Worm (Caenorhabditis elegans) whole organism, young adult: ENCODE measurements around the gene C24A8.6.

ENCODE experiments used
- C06A6.2 ChIP-seq: fragments of 200-800 bp; sonication (Bioruptor generic); conservative IDR thresholded peaks from 2 replicates; pipeline ENCODE4 v1.3.6; 2022; ENCODE audit warnings: missing genetic modification characterization, missing compliant biosample characterization
- F10E7.11 ChIP-seq: sonication (generic microtip); optimal IDR thresholded peaks from 2 replicates; lab custom pipeline; 2017; ENCODE audit warnings: mild to moderate bottlenecking, missing genetic modification characterization, moderate library complexity, missing compliant biosample characterization
- F22D6.2 ChIP-seq: sonication (generic microtip); optimal IDR thresholded peaks from 2 replicates; lab custom pipeline; 2016; ENCODE audit warnings: mild to moderate bottlenecking, missing genetic modification characterization, missing compliant biosample characterization
- F33H1.4 ChIP-seq: fragments of 200-800 bp; sonication (Bioruptor generic); IDR thresholded peaks from 2 replicates; pipeline ENCODE4 v1.3.6; 2022; ENCODE audit warnings: missing genetic modification reagents, missing genetic modification characterization, missing compliant biosample characterization
- F37B4.10 ChIP-seq: fragments of 200-800 bp; sonication (Bioruptor generic); IDR thresholded peaks from 2 replicates; pipeline ENCODE4 v1.3.6; 2022; ENCODE audit warnings: missing genetic modification characterization, missing compliant biosample characterization
- K12H6.12 ChIP-seq: fragments of 200-800 bp; sonication (Bioruptor generic); optimal IDR thresholded peaks from 2 replicates; lab custom pipeline; 2018; ENCODE audit warnings: mild to moderate bottlenecking, missing genetic modification characterization, missing compliant biosample characterization
- Y53F4B.3 ChIP-seq: fragments of 200-800 bp; sonication (Bioruptor generic); IDR thresholded peaks from 2 replicates; pipeline ENCODE4 v1.3.6; 2022; ENCODE audit warnings: missing genetic modification reagents, missing genetic modification characterization, missing compliant biosample characterization
- Y53G8AR.9 ChIP-seq: fragments of 200-800 bp; sonication (Bioruptor generic); conservative IDR thresholded peaks from 2 replicates; pipeline ENCODE4 v1.3.6; 2022; ENCODE audit warnings: missing genetic modification reagents, missing genetic modification characterization, missing compliant biosample characterization
- ama-1 ChIP-seq, 3 experiments: fragments of 150-350 bp in 1 of 3; sonication (generic microtip) in 2 of 3; optimal IDR thresholded peaks; 2 replicates each; lab custom pipeline; 2014 to 2018; ENCODE audit warnings: missing biosample characterization in 2 of 3, missing genetic modification characterization in 2 of 3, missing genetic modification reagents in 2 of 3
- aptf-2 ChIP-seq: fragments of 200-800 bp; sonication (Bioruptor generic); conservative IDR thresholded peaks from 2 replicates; pipeline ENCODE4 v1.3.6; 2022; ENCODE audit warnings: missing genetic modification reagents, missing genetic modification characterization, missing compliant biosample characterization
- attf-5 ChIP-seq: fragments of 200-800 bp; sonication (Bioruptor generic); optimal IDR thresholded peaks from 2 replicates; lab custom pipeline; 2018; ENCODE audit warnings: mild to moderate bottlenecking, missing genetic modification characterization, missing compliant biosample characterization
- cebp-1 ChIP-seq, 2 experiments: fragments of 200-800 bp in 1 of 2; sonication (Bioruptor generic) in 1 of 2; sonication (generic microtip) in 1 of 2; IDR thresholded peaks in 1 of 2; optimal IDR thresholded peaks in 1 of 2; 2 replicates each; pipeline versions ENCODE4 v1.3.6 to Lab custom; 2017 to 2022; ENCODE audit warnings: missing compliant biosample characterization in 2 of 2, missing genetic modification characterization in 2 of 2, mild to moderate bottlenecking in 1 of 2, missing genetic modification reagents in 1 of 2, moderate library complexity in 1 of 2
- ceh-58 ChIP-seq: fragments of 200-800 bp; sonication (Bioruptor generic); IDR thresholded peaks from 2 replicates; pipeline ENCODE4 v1.3.6; 2022; ENCODE audit warnings: missing genetic modification characterization, missing compliant biosample characterization
- ceh-91 ChIP-seq: fragments of 200-800 bp; sonication (Bioruptor generic); IDR thresholded peaks from 2 replicates; pipeline ENCODE4 v1.3.6; 2022; ENCODE audit warnings: missing genetic modification reagents, missing genetic modification characterization, missing compliant biosample characterization
- chd-7 ChIP-seq: sonication (generic microtip); optimal IDR thresholded peaks from 2 replicates; lab custom pipeline; 2016; ENCODE audit warnings: mild to moderate bottlenecking, missing genetic modification characterization, moderate library complexity, missing compliant biosample characterization
- dpff-1 ChIP-seq: sonication (generic microtip); optimal IDR thresholded peaks from 2 replicates; lab custom pipeline; 2017; ENCODE audit warnings: mild to moderate bottlenecking, missing genetic modification characterization, missing compliant biosample characterization
- dpl-1 ChIP-seq: fragments of 150-350 bp; optimal IDR thresholded peaks from 2 replicates; lab custom pipeline; 2014; ENCODE audit warnings: missing biosample characterization, missing genetic modification reagents, missing genetic modification characterization
- efl-1 ChIP-seq: fragments of 150-350 bp; optimal IDR thresholded peaks from 2 replicates; lab custom pipeline; 2014; ENCODE audit warnings: missing biosample characterization, missing genetic modification reagents, missing genetic modification characterization
- egl-18 ChIP-seq: fragments of 200-800 bp; sonication (Bioruptor generic); IDR thresholded peaks from 2 replicates; pipeline ENCODE4 v1.3.6; 2022; ENCODE audit warnings: missing genetic modification reagents, missing genetic modification characterization, missing compliant biosample characterization
- egrh-3 ChIP-seq: fragments of 200-800 bp; sonication (Bioruptor generic); IDR thresholded peaks from 2 replicates; pipeline ENCODE4 v1.3.6; 2022; ENCODE audit warnings: missing genetic modification reagents, missing genetic modification characterization, missing compliant biosample characterization
- hlh-12 ChIP-seq: sonication (generic microtip); optimal IDR thresholded peaks from 2 replicates; lab custom pipeline; 2016; ENCODE audit warnings: missing genetic modification characterization, missing compliant biosample characterization
- hmg-1.2 ChIP-seq: fragments of 200-800 bp; sonication (Bioruptor generic); IDR thresholded peaks from 2 replicates; pipeline ENCODE4 v1.3.6; 2022; ENCODE audit warnings: missing genetic modification reagents, missing genetic modification characterization, missing compliant biosample characterization
- hrde-1 ChIP-seq: sonication (generic microtip); optimal IDR thresholded peaks from 2 replicates; lab custom pipeline; 2016; ENCODE audit warnings: missing genetic modification characterization, mild to moderate bottlenecking, missing compliant biosample characterization, moderate library complexity, missing genotype, missing genetic modification reagents, borderline replicate concordance
- hsf-1 ChIP-seq: fragments of 200-800 bp; sonication (Bioruptor generic); IDR thresholded peaks from 2 replicates; pipeline ENCODE4 v1.3.6; 2022; ENCODE audit warnings: missing genetic modification reagents, missing genetic modification characterization, missing compliant biosample characterization
- lin-26 ChIP-seq: fragments of 200-800 bp; sonication (Bioruptor generic); IDR thresholded peaks from 2 replicates; pipeline ENCODE4 v1.3.6; 2022; ENCODE audit warnings: missing genetic modification reagents, missing genetic modification characterization, missing compliant biosample characterization
- lin-40 ChIP-seq: sonication (generic microtip); optimal IDR thresholded peaks from 2 replicates; lab custom pipeline; 2016; ENCODE audit warnings: missing genetic modification characterization, mild to moderate bottlenecking, missing compliant biosample characterization, missing genotype, missing genetic modification reagents
- lin-54 ChIP-seq: fragments of 200-800 bp; sonication (Bioruptor generic); optimal IDR thresholded peaks from 2 replicates; lab custom pipeline; 2018; ENCODE audit warnings: mild to moderate bottlenecking, missing genetic modification characterization, missing compliant biosample characterization
- lir-1 ChIP-seq: fragments of 200-800 bp; sonication (Bioruptor generic); conservative IDR thresholded peaks from 2 replicates; pipeline ENCODE4 v1.3.6; 2022; ENCODE audit warnings: missing genetic modification reagents, missing genetic modification characterization, missing compliant biosample characterization
- madf-6 ChIP-seq: fragments of 200-800 bp; sonication (Bioruptor generic); IDR thresholded peaks from 2 replicates; pipeline ENCODE4 v1.3.6; 2022; ENCODE audit warnings: missing genetic modification reagents, missing genetic modification characterization, missing compliant biosample characterization
- mcd-1 ChIP-seq: fragments of 200-800 bp; sonication (Bioruptor generic); IDR thresholded peaks from 2 replicates; pipeline ENCODE4 v1.3.6; 2022; ENCODE audit warnings: missing genetic modification reagents, missing genetic modification characterization, missing compliant biosample characterization
- mes-4 ChIP-seq: sonication (generic microtip); optimal IDR thresholded peaks from 2 replicates; lab custom pipeline; 2016; ENCODE audit warnings: missing genotype, missing genetic modification characterization, missing compliant biosample characterization
- nfyb-1 ChIP-seq: fragments of 200-800 bp; sonication (Bioruptor generic); IDR thresholded peaks from 2 replicates; pipeline ENCODE4 v1.3.6; 2022; ENCODE audit warnings: missing genetic modification reagents, missing genetic modification characterization, missing compliant biosample characterization
- nhr-179 ChIP-seq: sonication (generic microtip); optimal IDR thresholded peaks from 2 replicates; lab custom pipeline; 2016; ENCODE audit warnings: mild to moderate bottlenecking, missing genetic modification characterization, missing compliant biosample characterization
- nhr-90 ChIP-seq: sonication (generic microtip); optimal IDR thresholded peaks from 2 replicates; lab custom pipeline; 2016; ENCODE audit warnings: missing genotype, mild to moderate bottlenecking, missing genetic modification characterization, missing compliant biosample characterization
- rpc-1 ChIP-seq, 2 experiments: fragments of 150-350 bp in 1 of 2; sonication (generic microtip) in 1 of 2; optimal IDR thresholded peaks; 2 replicates each; lab custom pipeline; 2014 to 2018; ENCODE audit warnings: missing biosample characterization in 1 of 2, missing genetic modification characterization in 1 of 2, missing genetic modification reagents in 1 of 2, missing genotype in 1 of 2
- snpc-1.1 ChIP-seq: sonication (generic microtip); optimal IDR thresholded peaks from 2 replicates; lab custom pipeline; 2017; ENCODE audit warnings: missing genetic modification characterization, mild to moderate bottlenecking, missing compliant biosample characterization, antibody characterized with exemption, moderate library complexity, missing genotype, missing genetic modification reagents; ENCODE audit not compliant: insufficient read depth
- snpc-3.4 ChIP-seq: sonication (generic microtip); optimal IDR thresholded peaks from 2 replicates; lab custom pipeline; 2017; ENCODE audit warnings: missing genetic modification characterization, mild to moderate bottlenecking, missing compliant biosample characterization, antibody characterized with exemption, moderate library complexity, missing genotype, missing genetic modification reagents
- tbp1 ChIP-seq: fragments of 200-800 bp; sonication (Bioruptor generic); optimal IDR thresholded peaks from 2 replicates; lab custom pipeline; 2018; ENCODE audit warnings: mild to moderate bottlenecking, missing genetic modification characterization, missing compliant biosample characterization
- tbx-9 ChIP-seq: sonication (generic microtip); optimal IDR thresholded peaks from 2 replicates; lab custom pipeline; 2016; ENCODE audit warnings: borderline replicate concordance, missing genetic modification characterization, inconsistent platforms, missing compliant biosample characterization
- tlf-1 ChIP-seq: fragments of 200-800 bp; sonication (Bioruptor generic); optimal IDR thresholded peaks from 2 replicates; lab custom pipeline; 2018; ENCODE audit warnings: mild to moderate bottlenecking, missing genetic modification characterization, missing compliant biosample characterization
- zfh-2 ChIP-seq: fragments of 200-800 bp; sonication (Bioruptor generic); conservative IDR thresholded peaks from 2 replicates; pipeline ENCODE4 v1.3.6; 2022; ENCODE audit warnings: missing genetic modification reagents, missing genetic modification characterization, missing compliant biosample characterization
- ztf-22 ChIP-seq: fragments of 200-800 bp; sonication (Bioruptor generic); optimal IDR thresholded peaks from 2 replicates; lab custom pipeline; 2018; ENCODE audit warnings: mild to moderate bottlenecking, missing genetic modification characterization, moderate library complexity, missing compliant biosample characterization
- ztf-26 ChIP-seq: sonication (generic microtip); optimal IDR thresholded peaks from 2 replicates; lab custom pipeline; 2017; ENCODE audit warnings: missing genetic modification characterization, missing compliant biosample characterization
- ztf-28 ChIP-seq: fragments of 200-800 bp; sonication (Bioruptor generic); IDR thresholded peaks from 2 replicates; pipeline ENCODE4 v1.3.6; 2022; ENCODE audit warnings: missing genetic modification reagents, missing genetic modification characterization, missing compliant biosample characterization

The C24A8.6 gene

DNA sequence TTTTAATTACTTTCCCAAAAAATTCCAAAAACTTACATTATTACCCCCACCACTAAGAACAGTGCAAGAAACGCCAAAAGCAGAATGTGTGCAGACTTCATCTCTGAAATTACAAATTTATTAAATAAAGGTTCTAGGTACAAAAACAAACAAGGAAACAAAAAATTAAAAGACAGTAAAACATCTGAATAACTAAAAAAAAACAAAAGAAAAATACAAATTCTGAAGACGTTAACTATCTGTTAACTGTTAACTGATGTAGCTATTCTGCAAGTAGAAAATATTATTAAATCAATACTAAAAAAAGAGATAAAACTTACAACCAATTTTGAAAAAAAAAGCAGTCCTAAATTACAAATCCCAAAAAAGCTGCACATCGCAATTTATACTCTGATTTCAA is 39.2 kb upstream of the C24A8.6 start, which contains the start of gene R160.13:
Gene R160.13 (minus strand): TSS at position 101 of the 400 bp plus-strand sequence.
- TF ChIP-seq aptf-2 (GFP tag; lab: Robert Waterston, UW): no peak
- TF ChIP-seq Y53G8AR.9 (GFP tag; lab: Robert Waterston, UW): no peak
- no peak for TF ChIP-seq lir-1 (GFP tag; lab: Robert Waterston, UW)
- no peak for TF ChIP-seq nfyb-1 (GFP tag; lab: Robert Waterston, UW)
- no peak for TF ChIP-seq nhr-90 (tag; lab: Kevin White, UChicago)
- no peak for TF ChIP-seq F33H1.4 (GFP tag; lab: Robert Waterston, UW)
- no peak for TF ChIP-seq snpc-3.4 (tag; lab: Kevin White, UChicago)
- no peak for TF ChIP-seq ama-1 (optimal IDR thresholded peaks at IDR 0.05; lab: Kevin White, UChicago)
- TF ChIP-seq ama-1 (GFP tag; optimal IDR thresholded peaks at IDR 0.05; lab: Kevin White, UChicago): no peak
- no peak for TF ChIP-seq chd-7
- no peak for TF ChIP-seq rpc-1 (optimal IDR thresholded peaks at IDR 0.05; lab: Kevin White, UChicago)
- TF ChIP-seq rpc-1 (tag; optimal IDR thresholded peaks at IDR 0.05; lab: Kevin White, UChicago): no peak
- TF ChIP-seq ztf-28: no peak
- no peak for TF ChIP-seq egl-18
- TF ChIP-seq Y53F4B.3 (GFP tag; lab: Robert Waterston, UW): no peak
- no peak for TF ChIP-seq F22D6.2 (tag; lab: Kevin White, UChicago)
- TF ChIP-seq F37B4.10 (GFP tag; lab: Robert Waterston, UW): no peak
- no peak for TF ChIP-seq lin-54
- no peak for TF ChIP-seq ztf-26 (tag; lab: Kevin White, UChicago)

DNA sequence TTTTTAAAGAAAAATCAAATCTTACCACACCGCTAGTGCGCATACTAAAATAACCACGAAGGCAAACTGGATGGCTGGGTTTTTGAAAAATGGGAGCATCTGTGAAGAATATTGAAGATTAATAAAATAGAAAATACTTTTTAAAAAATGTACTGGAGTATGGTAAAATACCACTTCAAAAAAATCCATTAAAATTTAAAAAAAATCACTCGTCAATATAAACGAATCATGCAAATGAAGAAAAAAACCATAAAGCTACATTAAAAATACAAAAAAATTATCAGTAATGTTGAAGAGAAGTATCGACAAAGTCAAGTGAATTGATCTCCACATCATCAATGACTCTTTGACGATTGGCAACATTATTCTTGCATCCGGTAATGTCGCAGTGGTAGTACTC is 38.6 kb upstream of the C24A8.6 start, which contains the start of gene R160.5:
Gene R160.5 (minus strand): TSS at position 101 of the 400 bp plus-strand sequence.
- no peak for TF ChIP-seq egrh-3 (GFP tag; lab: Robert Waterston, UW)
- TF ChIP-seq attf-5 (GFP tag; lab: Kevin White, UChicago): no peak
- no peak for TF ChIP-seq ztf-22 (GFP tag; lab: Kevin White, UChicago)
- no peak for TF ChIP-seq lin-26 (GFP tag; lab: Robert Waterston, UW)
- TF ChIP-seq hmg-1.2 (GFP tag; lab: Robert Waterston, UW): no peak
- TF ChIP-seq hsf-1 (GFP tag; lab: Robert Waterston, UW): no peak

- TF ChIP-seq ceh-91: no peak
- no peak for TF ChIP-seq F37B4.10 (GFP tag; lab: Robert Waterston, UW)
- TF ChIP-seq hrde-1: no peak
- TF ChIP-seq K12H6.12: no peak
- no peak for TF ChIP-seq snpc-1.1 (tag; lab: Kevin White, UChicago)
- no peak for TF ChIP-seq hlh-12 (tag; lab: Kevin White, UChicago)
- no peak for TF ChIP-seq cebp-1 (GFP tag; IDR thresholded peaks at IDR 0.05; lab: Robert Waterston, UW)
- no peak for TF ChIP-seq cebp-1 (tag; optimal IDR thresholded peaks at IDR 0.05; lab: Kevin White, UChicago)
Measured at ce11 chrX:4368800-4369199, 36.6 kb upstream of the C24A8.6 start, which contains the start of gene R160.4. Gene R160.4, minus strand, starts transcription at chrX:4368900.

DNA sequence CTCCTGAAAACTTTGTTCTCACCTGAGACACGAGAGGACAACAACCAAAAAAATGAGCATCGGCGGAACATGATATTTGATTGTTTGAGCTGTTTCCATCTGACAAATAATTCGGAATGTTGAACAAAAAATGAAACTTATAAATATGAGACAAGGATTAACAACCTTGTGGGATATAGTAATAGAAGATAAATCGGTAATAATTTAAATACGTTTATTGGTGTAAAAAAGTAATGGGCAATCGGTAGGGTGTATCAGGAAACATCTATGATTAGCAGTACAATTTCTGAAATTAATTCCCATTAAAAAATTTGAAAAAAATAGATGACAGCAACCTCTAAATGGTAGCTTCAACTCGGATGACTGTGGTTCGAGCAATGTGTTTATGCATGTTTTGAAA is 35.2 kb upstream of the C24A8.6 start, which contains the start of gene R160.10:
Gene R160.10 (minus strand): TSS at position 101 of the 400 bp plus-strand sequence.
- TF ChIP-seq zfh-2 (GFP tag; lab: Robert Waterston, UW) (no peak), madf-6 (GFP tag; lab: Robert Waterston, UW) (no peak), tbx-9 (tag; lab: Kevin White, UChicago) (no peak), lin-40 (tag; lab: Kevin White, UChicago) (no peak), nhr-179 (tag; lab: Kevin White, UChicago) (no peak), ceh-58 (no peak), hrde-1 (no peak), dpff-1 (tag; lab: Kevin White, UChicago) (no peak), mes-4 (no peak), C06A6.2 (GFP tag; lab: Robert Waterston, UW) (no peak), dpl-1 (no peak), tlf-1 (GFP tag; lab: Kevin White, UChicago) (no peak), efl-1 (GFP tag; lab: Kevin White, UChicago) (no peak), mcd-1 (GFP tag; lab: Robert Waterston, UW) (no peak), tbp1 (GFP tag; lab: Kevin White, UChicago) (no peak), F10E7.11 (tag; lab: Kevin White, UChicago) (no peak)
